Fruit fly (Drosophila melanogaster) ovary, adult (tissue): ENCODE measurements around the gene TfIIA-S-2.

ENCODE experiments used
- CG17801 ChIP-seq: fragments of 200-800 bp; optimal IDR thresholded peaks from 2 replicates; lab custom pipeline; 2019; ENCODE audit warnings: missing biosample characterization, mild to moderate bottlenecking, missing genetic modification characterization, moderate library complexity; ENCODE audit not compliant: partially characterized antibody

TfIIA-S-2 gene

DNA sequence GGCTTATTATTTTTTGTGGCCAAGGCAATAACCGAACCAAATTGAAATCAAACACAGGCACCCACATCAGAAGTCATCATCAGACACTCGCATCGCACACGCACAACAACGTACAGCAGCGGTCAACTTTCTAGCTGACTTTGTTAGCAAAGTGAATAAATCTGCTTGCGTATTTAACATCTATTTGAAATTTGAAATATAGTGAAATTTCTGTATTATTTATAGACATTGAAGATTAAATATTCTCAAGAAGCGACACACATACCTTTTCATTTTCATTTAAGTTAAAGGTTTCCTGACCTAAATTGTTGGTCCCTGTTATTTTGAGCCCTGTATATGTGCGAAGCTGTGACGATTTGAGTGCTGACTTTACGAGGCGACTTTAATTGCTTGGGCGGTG lies 12.6 kb downstream of the TfIIA-S-2 start:
- no peak for TF ChIP-seq CG17801 (GFP tag; lab: Kevin White, UChicago)

DNA sequence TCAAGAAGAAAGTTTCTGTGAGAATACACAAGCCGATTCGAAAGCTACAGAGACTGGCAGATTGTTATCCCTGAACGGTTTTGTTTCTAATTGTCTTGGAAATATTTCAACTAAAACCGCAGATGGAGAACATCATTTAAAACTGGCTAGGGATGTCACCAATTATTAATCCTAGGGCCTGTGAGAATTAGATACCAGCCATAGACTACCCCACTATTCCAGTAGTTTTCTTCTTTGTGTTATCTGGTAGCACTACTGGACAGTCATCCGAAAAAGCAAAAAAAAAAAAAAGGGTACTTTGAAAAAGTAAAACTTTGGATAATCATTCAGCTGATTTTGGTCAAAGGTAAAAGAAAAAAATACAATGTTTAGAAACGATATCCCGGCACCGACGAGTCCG lies 21.2 kb downstream of the TfIIA-S-2 start, which contains the start of gene CG18823:
Gene CG18823, plus strand, starts transcription at position 301 of the 400 bp plus-strand sequence.
- no peak for TF ChIP-seq CG17801 (GFP tag; lab: Kevin White, UChicago)

DNA sequence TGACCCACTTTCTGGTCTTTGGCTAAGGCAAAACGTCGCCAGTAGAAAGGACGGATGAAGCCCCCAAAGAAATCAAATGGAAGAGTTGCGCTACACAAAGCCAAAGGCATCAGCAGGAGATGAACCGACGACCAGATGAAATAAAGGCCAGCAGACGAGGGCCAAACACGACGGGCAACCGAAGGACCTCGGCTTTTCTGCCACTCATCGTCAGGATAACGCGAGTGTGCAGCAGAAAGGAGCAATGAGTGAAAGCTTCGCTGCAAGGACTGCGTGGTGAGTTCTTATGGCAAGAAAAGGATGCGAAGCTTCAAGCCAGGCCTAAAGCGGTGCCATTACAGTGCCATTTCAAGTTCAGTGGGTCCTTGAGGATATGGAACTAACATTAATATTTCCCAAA lies 25.5 kb downstream of the TfIIA-S-2 start:
- TF ChIP-seq CG17801 (GFP tag; lab: Kevin White, UChicago) = no peak

DNA sequence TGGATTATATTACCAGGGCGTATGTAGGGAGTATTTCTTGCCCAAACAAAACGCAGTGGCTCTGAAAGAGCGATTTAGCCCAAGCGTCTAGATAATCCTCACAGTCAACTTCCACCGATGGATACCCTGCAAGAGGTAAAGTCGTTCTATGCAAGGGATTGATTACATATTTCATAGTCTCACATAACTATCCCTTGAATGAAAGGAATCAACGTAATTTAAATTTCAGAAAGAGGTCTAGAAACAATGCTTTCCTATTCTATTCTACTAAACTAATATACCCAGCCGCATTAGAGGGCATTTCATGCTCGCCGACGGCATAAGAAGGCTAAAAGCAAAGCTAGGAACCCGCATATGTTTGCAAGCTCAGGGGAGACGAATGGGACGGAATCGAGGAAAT lies 44.6 kb downstream of the TfIIA-S-2 start:
- TF ChIP-seq CG17801 (GFP tag; lab: Kevin White, UChicago) = no peak

DNA sequence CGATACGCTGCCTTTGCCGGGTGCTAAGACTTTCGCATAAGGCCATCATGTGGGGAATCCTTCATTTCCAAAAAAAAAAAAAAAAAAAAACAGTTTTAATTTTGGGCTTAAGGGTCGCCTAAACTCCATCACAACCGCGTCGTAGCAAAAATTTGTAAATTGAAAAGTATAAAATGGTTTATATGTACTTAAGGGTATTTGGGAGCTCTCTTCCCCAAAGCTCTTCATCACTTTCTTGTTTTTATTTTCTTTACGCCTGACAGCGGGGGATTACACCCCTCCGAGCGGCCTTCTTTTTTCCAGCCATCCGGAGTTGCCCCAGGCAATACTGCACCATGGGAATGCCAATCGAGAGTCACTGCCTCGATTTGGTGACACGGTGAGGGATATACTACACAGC lies 47.4 kb downstream of the TfIIA-S-2 start:
- TF ChIP-seq CG17801 (GFP tag; lab: Kevin White, UChicago) = no peak
